Fruit fly (Drosophila melanogaster) whole organism, embryonic: Measurements from ENCODE around the gene CG8292.
A peak's percentile ranks its signal among the peaks of the same experiment; 100 is the strongest.

Experiments
- Antp ChIP-seq: fragments of 200-800 bp; sonication (Bioruptor generic); optimal IDR thresholded peaks from 3 replicates; lab custom pipeline; 2016; ENCODE audit warnings: missing biosample characterization, missing genetic modification characterization
- CG12236 ChIP-seq: fragments of 200-800 bp; sonication (Bioruptor generic); optimal IDR thresholded peaks from 2 replicates; lab custom pipeline; 2016; ENCODE audit warnings: missing biosample characterization, missing genetic modification characterization
- CG14441 ChIP-seq: fragments of 200-800 bp; sonication (Bioruptor generic); IDR thresholded peaks from 2 replicates; pipeline ENCODE4 v1.3.6; 2022; ENCODE audit warnings: missing biosample characterization, missing genetic modification characterization
- CG14965 ChIP-seq: fragments of 200-800 bp; sonication (Bioruptor generic); optimal IDR thresholded peaks from 2 replicates; lab custom pipeline; 2016; ENCODE audit warnings: missing biosample characterization, missing genetic modification characterization, borderline replicate concordance
- CG15269 ChIP-seq: fragments of 200-800 bp; sonication (Bioruptor generic); optimal IDR thresholded peaks from 2 replicates; lab custom pipeline; 2018; ENCODE audit warnings: missing biosample characterization, mild to moderate bottlenecking, missing genetic modification characterization, moderate library complexity
- CG1647 ChIP-seq: fragments of 200-800 bp; sonication (Bioruptor generic); optimal IDR thresholded peaks from 3 replicates; lab custom pipeline; 2016; ENCODE audit warnings: missing biosample characterization, missing genetic modification characterization
- CG17186 ChIP-seq: fragments of 200-800 bp; sonication (Bioruptor generic); optimal IDR thresholded peaks from 3 replicates; lab custom pipeline; 2017; ENCODE audit warnings: missing biosample characterization, missing genetic modification reagents, missing genetic modification characterization
- CG17912 ChIP-seq: fragments of 200-800 bp; sonication (Bioruptor generic); optimal IDR thresholded peaks from 2 replicates; lab custom pipeline; 2018; ENCODE audit warnings: missing biosample characterization, mild to moderate bottlenecking, missing genetic modification characterization
- CG18764 ChIP-seq: fragments of 200-800 bp; sonication (Bioruptor generic); optimal IDR thresholded peaks from 3 replicates; lab custom pipeline; 2016; ENCODE audit warnings: missing biosample characterization, missing genetic modification characterization
- CG2129 ChIP-seq: fragments of 200-800 bp; sonication (Bioruptor generic); IDR thresholded peaks from 2 replicates; pipeline ENCODE4 v1.3.6; 2022; ENCODE audit warnings: missing biosample characterization, missing genetic modification characterization; ENCODE audit not compliant: partially characterized antibody
- CG4328 ChIP-seq: fragments of 200-800 bp; sonication (Bioruptor generic); optimal IDR thresholded peaks from 3 replicates; lab custom pipeline; 2017; ENCODE audit warnings: missing biosample characterization, missing genetic modification reagents, missing genetic modification characterization
- CG4854 ChIP-seq: fragments of 200-800 bp; sonication (Bioruptor generic); optimal IDR thresholded peaks from 2 replicates; lab custom pipeline; 2016; ENCODE audit warnings: missing biosample characterization, missing genetic modification characterization, inconsistent platforms
- CG6765 ChIP-seq: fragments of 200-800 bp; sonication (Bioruptor generic); optimal IDR thresholded peaks from 3 replicates; lab custom pipeline; 2017; ENCODE audit warnings: missing biosample characterization, mild to moderate bottlenecking, missing genetic modification characterization
- CG8478 ChIP-seq: fragments of >200 bp; optimal IDR thresholded peaks from 2 replicates; lab custom pipeline; 2018
- CG9437 ChIP-seq: fragments of 200-800 bp; sonication (Bioruptor generic); optimal IDR thresholded peaks from 2 replicates; lab custom pipeline; 2018; ENCODE audit warnings: missing biosample characterization, mild to moderate bottlenecking, missing genetic modification characterization
- CG9797 ChIP-seq: fragments of 200-800 bp; sonication (Bioruptor generic); optimal IDR thresholded peaks from 3 replicates; lab custom pipeline; 2018; ENCODE audit warnings: missing biosample characterization, mild to moderate bottlenecking, missing genetic modification characterization
- CG9932 ChIP-seq: fragments of 200-800 bp; sonication (Bioruptor generic); IDR thresholded peaks from 2 replicates; pipeline ENCODE4 v1.3.6; 2022; ENCODE audit warnings: missing biosample characterization, missing genetic modification characterization
- D19B ChIP-seq: fragments of 200-800 bp; sonication (Bioruptor generic); optimal IDR thresholded peaks from 2 replicates; lab custom pipeline; 2017; ENCODE audit warnings: missing biosample characterization, mild to moderate bottlenecking, missing genetic modification characterization
- Dref ChIP-seq: fragments of 200-800 bp; sonication (Bioruptor generic); IDR thresholded peaks from 2 replicates; pipeline ENCODE4 v1.3.6; 2022; ENCODE audit warnings: missing biosample characterization, missing genetic modification characterization
- Ets97D ChIP-seq: fragments of 200-800 bp; sonication (Bioruptor generic); optimal IDR thresholded peaks from 3 replicates; lab custom pipeline; 2016; ENCODE audit warnings: missing biosample characterization, missing genetic modification characterization
- H2.0 ChIP-seq: fragments of 200-800 bp; sonication (Bioruptor generic); IDR thresholded peaks from 2 replicates; pipeline ENCODE4 v1.3.6; 2022; ENCODE audit warnings: missing biosample characterization, missing genetic modification characterization
- HLH3B ChIP-seq: fragments of 200-800 bp; sonication (Bioruptor generic); IDR thresholded peaks from 2 replicates; pipeline ENCODE4 v1.3.6; 2022; ENCODE audit warnings: missing biosample characterization, missing genetic modification characterization
- Hsf ChIP-seq: fragments of 200-800 bp; sonication (Bioruptor generic); optimal IDR thresholded peaks from 3 replicates; lab custom pipeline; 2016; ENCODE audit warnings: missing biosample characterization, missing genetic modification characterization
- MBD-R2 ChIP-seq: fragments of 200-800 bp; sonication (Bioruptor generic); IDR thresholded peaks from 2 replicates; pipeline ENCODE4 v1.3.6; 2022; ENCODE audit warnings: missing biosample characterization, missing genetic modification characterization
- Mad ChIP-seq: fragments of 200-800 bp; sonication (Bioruptor generic); optimal IDR thresholded peaks from 2 replicates; lab custom pipeline; 2016; ENCODE audit warnings: missing biosample characterization, missing genetic modification characterization
- Oli ChIP-seq: fragments of 200-800 bp; sonication (Bioruptor generic); optimal IDR thresholded peaks from 2 replicates; lab custom pipeline; 2018; ENCODE audit warnings: missing biosample characterization, mild to moderate bottlenecking, missing genetic modification characterization, moderate library complexity
- Ptx1 ChIP-seq: fragments of 200-800 bp; sonication (Bioruptor generic); IDR thresholded peaks from 2 replicates; pipeline ENCODE4 v1.3.6; 2022; ENCODE audit warnings: missing biosample characterization, missing genetic modification characterization
- Xbp1 ChIP-seq: fragments of 200-800 bp; sonication (Bioruptor generic); optimal IDR thresholded peaks from 3 replicates; lab custom pipeline; 2016; ENCODE audit warnings: missing biosample characterization, mild to moderate bottlenecking, missing genetic modification characterization
- ab ChIP-seq: fragments of 200-800 bp; sonication (Bioruptor generic); optimal IDR thresholded peaks from 2 replicates; lab custom pipeline; 2016; ENCODE audit warnings: missing biosample characterization, missing genetic modification characterization
- bab2 ChIP-seq: fragments of 200-800 bp; sonication (Bioruptor generic); optimal IDR thresholded peaks from 2 replicates; lab custom pipeline; 2016; ENCODE audit warnings: missing biosample characterization, missing genetic modification characterization
- bcd ChIP-seq: fragments of 200-800 bp; sonication (Bioruptor generic); optimal IDR thresholded peaks from 2 replicates; lab custom pipeline; 2017; ENCODE audit warnings: missing biosample characterization, mild to moderate bottlenecking, missing genetic modification characterization
- chm ChIP-seq: fragments of 200-800 bp; sonication (Bioruptor generic); IDR thresholded peaks from 2 replicates; pipeline ENCODE4 v1.3.6; 2022; ENCODE audit warnings: missing biosample characterization, missing genetic modification characterization
- danr ChIP-seq: fragments of 200-800 bp; sonication (Bioruptor generic); IDR thresholded peaks from 2 replicates; pipeline ENCODE4 v1.3.6; 2022; ENCODE audit warnings: missing biosample characterization, missing genetic modification characterization
- eve ChIP-seq, 2 experiments: fragments of >200 bp; optimal IDR thresholded peaks; 2 replicates each; lab custom pipeline; 2017; ENCODE audit warnings: missing biosample characterization in 2 of 2, missing genetic modification characterization in 2 of 2
- ewg ChIP-seq: fragments of 200-800 bp; sonication (Bioruptor generic); optimal IDR thresholded peaks from 3 replicates; lab custom pipeline; 2017; ENCODE audit warnings: mild to moderate bottlenecking, missing biosample characterization, missing genetic modification reagents, missing genetic modification characterization
- eyg ChIP-seq: fragments of 200-800 bp; sonication (Bioruptor generic); optimal IDR thresholded peaks from 3 replicates; lab custom pipeline; 2016; ENCODE audit warnings: missing biosample characterization, missing genetic modification characterization
- fd96Cb ChIP-seq: fragments of 200-800 bp; sonication (Bioruptor generic); optimal IDR thresholded peaks from 2 replicates; lab custom pipeline; 2018; ENCODE audit warnings: missing biosample characterization, mild to moderate bottlenecking, missing genetic modification characterization, moderate library complexity
- ftz-f1 ChIP-seq: fragments of 200-800 bp; sonication (Bioruptor generic); optimal IDR thresholded peaks from 2 replicates; lab custom pipeline; 2016; ENCODE audit warnings: missing biosample characterization, missing genetic modification characterization
- gem ChIP-seq: fragments of 200-800 bp; sonication (Bioruptor generic); optimal IDR thresholded peaks from 2 replicates; lab custom pipeline; 2019; ENCODE audit warnings: missing biosample characterization, mild to moderate bottlenecking, missing genetic modification characterization, moderate library complexity
- gfzf ChIP-seq: fragments of 200-800 bp; sonication (Bioruptor generic); optimal IDR thresholded peaks from 2 replicates; lab custom pipeline; 2016; ENCODE audit warnings: missing biosample characterization, mild to moderate bottlenecking, missing genetic modification characterization, moderate library complexity
- gsb-n ChIP-seq: fragments of 200-800 bp; sonication (Bioruptor generic); optimal IDR thresholded peaks from 3 replicates; lab custom pipeline; 2018; ENCODE audit warnings: missing biosample characterization, mild to moderate bottlenecking, missing genetic modification characterization
- inv ChIP-seq: fragments of 200-800 bp; sonication (Bioruptor generic); IDR thresholded peaks from 2 replicates; pipeline ENCODE4 v1.3.6; 2022; ENCODE audit warnings: missing biosample characterization, missing genetic modification characterization; ENCODE audit not compliant: partially characterized antibody
- lab ChIP-seq: fragments of 200-800 bp; sonication (Bioruptor generic); optimal IDR thresholded peaks from 3 replicates; lab custom pipeline; 2017; ENCODE audit warnings: missing biosample characterization, missing genetic modification characterization, mild to moderate bottlenecking, moderate library complexity, missing genetic modification reagents
- pita ChIP-seq: fragments of 200-800 bp; sonication (Bioruptor generic); optimal IDR thresholded peaks from 2 replicates; lab custom pipeline; 2017; ENCODE audit warnings: missing biosample characterization, mild to moderate bottlenecking, missing genetic modification characterization
- pnt ChIP-seq: fragments of 200-800 bp; sonication (Bioruptor generic); optimal IDR thresholded peaks from 3 replicates; lab custom pipeline; 2016; ENCODE audit warnings: missing biosample characterization, missing genetic modification characterization
- pum ChIP-seq: fragments of 200-800 bp; sonication (Bioruptor generic); optimal IDR thresholded peaks from 2 replicates; lab custom pipeline; 2016; ENCODE audit warnings: missing biosample characterization, missing genetic modification characterization
- rib ChIP-seq: fragments of 200-800 bp; sonication (Bioruptor generic); IDR thresholded peaks from 2 replicates; pipeline ENCODE4 v1.3.6; 2022; ENCODE audit warnings: missing biosample characterization, missing genetic modification characterization
- ro ChIP-seq: fragments of 200-800 bp; sonication (Bioruptor generic); IDR thresholded peaks from 2 replicates; pipeline ENCODE4 v1.3.6; 2022; ENCODE audit warnings: missing biosample characterization, missing genetic modification characterization
- so ChIP-seq: fragments of 200-800 bp; sonication (Bioruptor generic); IDR thresholded peaks from 3 replicates; pipeline ENCODE4 v1.3.6; 2022; ENCODE audit warnings: missing biosample characterization, missing genetic modification characterization
- stc ChIP-seq: fragments of 200-800 bp; sonication (Bioruptor generic); IDR thresholded peaks from 2 replicates; pipeline ENCODE4 v1.3.6; 2022; ENCODE audit warnings: missing biosample characterization, missing genetic modification characterization
- tap ChIP-seq: fragments of 200-800 bp; optimal IDR thresholded peaks from 3 replicates; lab custom pipeline; 2019; ENCODE audit warnings: missing biosample characterization, mild to moderate bottlenecking, missing genetic modification characterization, moderate library complexity

CG8292 gene

DNA sequence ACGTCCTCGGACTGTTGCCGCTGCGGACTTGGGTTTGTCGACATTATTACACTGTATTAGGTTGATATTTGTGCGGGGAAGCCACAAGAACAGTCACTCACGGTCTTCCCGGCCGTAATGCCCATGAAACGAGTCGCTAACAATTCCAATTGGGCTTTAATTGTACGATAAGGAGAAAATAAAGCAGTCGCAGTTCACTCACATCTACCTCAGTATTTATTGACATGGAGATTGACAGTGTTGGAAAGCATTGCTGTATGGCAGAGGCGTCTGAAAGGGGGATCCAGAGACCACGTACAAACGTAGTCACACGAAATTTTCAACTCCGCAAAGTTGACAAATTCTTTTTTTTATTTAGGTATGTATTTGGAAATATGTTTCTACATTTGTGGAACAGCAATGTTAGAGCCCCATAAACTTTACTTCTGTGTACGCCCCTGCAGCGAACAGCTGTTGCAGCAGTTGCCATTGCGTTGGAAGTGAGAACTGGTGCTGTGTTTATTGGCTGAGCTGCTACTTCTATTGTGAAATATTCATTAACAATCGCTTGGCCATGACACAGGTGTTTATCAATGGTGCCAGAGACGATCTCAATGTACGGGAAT lies 5.0 kb downstream of the CG8292 start, which contains the start of the genes CG8372 and CG8360 (continued):
- TF ChIP-seq eyg (peak; percentile 99), gfzf (peak; percentile 46), ab (peak; percentile 99), fd96Cb (peak; percentile 98), Antp (GFP tag; lab: Kevin White, UChicago) (peak; percentile 99), CG9437 (GFP tag; lab: Kevin White, UChicago) (peak; percentile 95), ewg (GFP tag; lab: Kevin White, UChicago) (peak; percentile 95), CG17912 (GFP tag; lab: Kevin White, UChicago) (peak; percentile 94), Xbp1 (GFP tag; lab: Kevin White, UChicago) (peak; percentile 100), Hsf (GFP tag; lab: Kevin White, UChicago) (peak; percentile 99), tap (peak; percentile 98), CG8478 (no peak), Oli (tag; lab: Kevin White, UChicago) (peak; percentile 99), CG17186 (GFP tag; lab: Kevin White, UChicago) (peak; percentile 95), CG18764 (GFP tag; lab: Kevin White, UChicago) (peak; percentile 98), D19B (peak; percentile 95), bcd (GFP tag; lab: Kevin White, UChicago) (peak; percentile 99), CG6765 (peak; percentile 97), ftz-f1 (GFP tag; lab: Kevin White, UChicago) (peak; percentile 82), bab2 (GFP tag; lab: Kevin White, UChicago) (peak; percentile 99), Dref (GFP tag; lab: Robert Waterston, UW) (peak; percentile 51), Ets97D (GFP tag; lab: Kevin White, UChicago) (peak; percentile 96), lab (GFP tag; lab: Kevin White, UChicago) (peak; percentile 99), Mad (GFP tag; lab: Kevin White, UChicago) (peak; percentile 99), CG4328 (GFP tag; lab: Kevin White, UChicago) (peak; percentile 97), H2.0 (GFP tag; lab: Robert Waterston, UW) (peak; percentile 99), CG9932 (GFP tag; lab: Robert Waterston, UW) (peak; percentile 99), pnt (GFP tag; lab: Kevin White, UChicago) (peak; percentile 99), CG4854 (GFP tag; lab: Kevin White, UChicago) (peak; percentile 98), CG1647 (peak; percentile 99), CG14965 (GFP tag; lab: Kevin White, UChicago) (peak; percentile 90), chm (GFP tag; lab: Robert Waterston, UW) (peak; percentile 99), MBD-R2 (peak; percentile 100), so (GFP tag; lab: Robert Waterston, UW) (peak; percentile 99), CG12236 (GFP tag; lab: Kevin White, UChicago) (peak; percentile 99), CG9797 (peak; percentile 76), CG14441 (GFP tag; lab: Robert Waterston, UW) (peak; percentile 99), danr (peak; percentile 98), gsb-n (tag; lab: Kevin White, UChicago) (peak; percentile 95), HLH3B (peak; percentile 99), CG2129 (GFP tag; lab: Robert Waterston, UW) (no peak), stc (peak; percentile 99), gem (tag; lab: Kevin White, UChicago) (peak; percentile 99), ro (peak; percentile 98), CG15269 (tag; lab: Kevin White, UChicago) (peak; percentile 99), inv (GFP tag; lab: Robert Waterston, UW) (peak; percentile 46; the same call in 1 of the 2 replicates), pita (GFP tag; lab: Kevin White, UChicago) (no peak), rib (GFP tag; lab: Robert Waterston, UW) (peak; percentile 99), eve (GFP tag; optimal IDR thresholded peaks at IDR 0.05; lab: Kevin White, UChicago) (peak in 1 of 2 experiments; percentile 46), Ptx1 (peak; percentile 100), pum (GFP tag; lab: Kevin White, UChicago) (peak; percentile 99)
